Fruit fly (Drosophila melanogaster) whole organism, pupa: ENCODE data around the gene CG17544.

ENCODE experiments used
- CG32121 ChIP-seq: fragments of 200-800 bp; sonication (Bioruptor generic); IDR thresholded peaks from 2 replicates; pipeline ENCODE4 v1.3.6; 2022; ENCODE audit warnings: missing biosample characterization, missing genetic modification characterization
- fd96Ca ChIP-seq: fragments of 200-800 bp; sonication (Bioruptor generic); IDR thresholded peaks from 3 replicates; pipeline ENCODE4 v1.3.6; 2022; ENCODE audit warnings: missing biosample characterization, missing genetic modification characterization

dm6 chr2L:19402667-19403066 lies 4.4 kb upstream of the CG17544 start:
- TF ChIP-seq CG32121 (no peak), fd96Ca (GFP tag; lab: Robert Waterston, UW) (no peak)
